Fruit fly (Drosophila melanogaster) whole organism, embryonic: Measurements from ENCODE around the gene CG14420.

Source experiments
- ATbp ChIP-seq: fragments of 200-800 bp; sonication (Bioruptor generic); optimal IDR thresholded peaks from 2 replicates; lab custom pipeline; 2017; ENCODE audit warnings: missing biosample characterization, mild to moderate bottlenecking, missing genetic modification characterization, missing genetic modification reagents
- CG10209 ChIP-seq: fragments of 200-800 bp; sonication (Bioruptor generic); optimal IDR thresholded peaks from 3 replicates; lab custom pipeline; 2017; ENCODE audit warnings: missing biosample characterization, mild to moderate bottlenecking, missing genetic modification characterization, missing genetic modification reagents
- CG12104 ChIP-seq: fragments of 200-800 bp; sonication (Bioruptor generic); optimal IDR thresholded peaks from 3 replicates; lab custom pipeline; 2016; ENCODE audit warnings: missing biosample characterization, missing genetic modification characterization
- CG12744 ChIP-seq: fragments of 200-800 bp; sonication (Bioruptor generic); optimal IDR thresholded peaks from 2 replicates; lab custom pipeline; 2016; ENCODE audit warnings: missing biosample characterization, missing genetic modification characterization
- CG13775 ChIP-seq: fragments of 200-800 bp; sonication (Bioruptor generic); optimal IDR thresholded peaks from 3 replicates; lab custom pipeline; 2017; ENCODE audit warnings: missing biosample characterization, mild to moderate bottlenecking, missing genetic modification characterization
- CG14710 ChIP-seq: fragments of 200-800 bp; sonication (Bioruptor generic); optimal IDR thresholded peaks from 3 replicates; lab custom pipeline; 2019; ENCODE audit warnings: missing biosample characterization, mild to moderate bottlenecking, missing genetic modification characterization, moderate library complexity
- CG1529 ChIP-seq: fragments of 200-800 bp; sonication (Bioruptor generic); optimal IDR thresholded peaks from 3 replicates; lab custom pipeline; 2018; ENCODE audit warnings: missing biosample characterization, missing genetic modification characterization
- CG18764 ChIP-seq: fragments of 200-800 bp; sonication (Bioruptor generic); optimal IDR thresholded peaks from 3 replicates; lab custom pipeline; 2016; ENCODE audit warnings: missing biosample characterization, missing genetic modification characterization
- CG2678 ChIP-seq: fragments of 200-800 bp; sonication (Bioruptor generic); optimal IDR thresholded peaks from 3 replicates; lab custom pipeline; 2019; ENCODE audit warnings: missing biosample characterization, mild to moderate bottlenecking, missing genetic modification characterization, moderate library complexity
- CG31388 ChIP-seq: fragments of 200-800 bp; sonication (Bioruptor generic); optimal IDR thresholded peaks from 2 replicates; lab custom pipeline; 2016; ENCODE audit warnings: missing biosample characterization, missing genetic modification characterization
- CG32767 ChIP-seq: fragments of 200-800 bp; sonication (Bioruptor generic); IDR thresholded peaks from 2 replicates; pipeline ENCODE4 v1.3.6; 2022; ENCODE audit warnings: missing biosample characterization, missing genetic modification characterization
- CG4707 ChIP-seq: fragments of 200-800 bp; sonication (Bioruptor generic); optimal IDR thresholded peaks from 2 replicates; lab custom pipeline; 2018; ENCODE audit warnings: missing biosample characterization, mild to moderate bottlenecking, missing genetic modification characterization, moderate library complexity
- CG4730 ChIP-seq: fragments of 200-800 bp; sonication (Bioruptor generic); IDR thresholded peaks from 2 replicates; pipeline ENCODE4 v1.3.6; 2022; ENCODE audit warnings: missing biosample characterization, missing genetic modification characterization
- CG5245 ChIP-seq: fragments of 200-800 bp; sonication (Bioruptor generic); optimal IDR thresholded peaks from 3 replicates; lab custom pipeline; 2016; ENCODE audit warnings: missing biosample characterization, missing genetic modification characterization
- CG5953 ChIP-seq: fragments of 200-800 bp; sonication (Bioruptor generic); IDR thresholded peaks from 2 replicates; pipeline ENCODE4 v1.3.6; 2022; ENCODE audit warnings: missing biosample characterization, missing genetic modification characterization
- CG7987 ChIP-seq: fragments of 200-800 bp; sonication (Bioruptor generic); optimal IDR thresholded peaks from 2 replicates; lab custom pipeline; 2018; ENCODE audit warnings: missing biosample characterization, mild to moderate bottlenecking, missing genetic modification characterization, moderate library complexity
- CG8089 ChIP-seq: fragments of 200-800 bp; sonication (Bioruptor generic); optimal IDR thresholded peaks from 3 replicates; lab custom pipeline; 2016; ENCODE audit warnings: missing biosample characterization, missing genetic modification characterization
- CG9609 ChIP-seq: fragments of 200-800 bp; sonication (Bioruptor generic); optimal IDR thresholded peaks from 3 replicates; lab custom pipeline; 2016; ENCODE audit warnings: missing biosample characterization, missing genetic modification characterization
- CG9727 ChIP-seq: fragments of 200-800 bp; sonication (Bioruptor generic); optimal IDR thresholded peaks from 3 replicates; lab custom pipeline; 2017; ENCODE audit warnings: missing biosample characterization, mild to moderate bottlenecking, missing genetic modification characterization
- CHES-1-like ChIP-seq: fragments of 200-800 bp; sonication (Bioruptor generic); optimal IDR thresholded peaks from 2 replicates; lab custom pipeline; 2016; ENCODE audit warnings: missing biosample characterization, missing genetic modification characterization
- Camta ChIP-seq: fragments of 200-800 bp; sonication (Bioruptor generic); optimal IDR thresholded peaks from 2 replicates; lab custom pipeline; 2016; ENCODE audit warnings: missing biosample characterization, missing genetic modification characterization
- E2f1 ChIP-seq: fragments of 200-800 bp; sonication (Bioruptor generic); IDR thresholded peaks from 2 replicates; pipeline ENCODE4 v1.3.6; 2022; ENCODE audit warnings: missing biosample characterization, missing genetic modification characterization
- E2f2 ChIP-seq: fragments of 200-800 bp; sonication (Bioruptor generic); IDR thresholded peaks from 2 replicates; pipeline ENCODE4 v1.3.6; 2022; ENCODE audit warnings: missing biosample characterization, missing genetic modification characterization
- Fer3 ChIP-seq: fragments of 200-800 bp; sonication (Bioruptor generic); optimal IDR thresholded peaks from 2 replicates; lab custom pipeline; 2018; ENCODE audit warnings: missing biosample characterization, mild to moderate bottlenecking, missing genetic modification characterization, moderate library complexity
- H2.0 ChIP-seq: fragments of 200-800 bp; sonication (Bioruptor generic); IDR thresholded peaks from 2 replicates; pipeline ENCODE4 v1.3.6; 2022; ENCODE audit warnings: missing biosample characterization, missing genetic modification characterization
- HLH54F ChIP-seq: fragments of 200-800 bp; sonication (Bioruptor generic); optimal IDR thresholded peaks from 3 replicates; lab custom pipeline; 2016; ENCODE audit warnings: missing biosample characterization, missing genetic modification characterization
- Hmr ChIP-seq: fragments of 200-800 bp; sonication (Bioruptor generic); optimal IDR thresholded peaks from 3 replicates; lab custom pipeline; 2017; ENCODE audit warnings: mild to moderate bottlenecking, missing biosample characterization, missing genetic modification reagents, missing genetic modification characterization
- Hr39 ChIP-seq: fragments of >200 bp; optimal IDR thresholded peaks from 2 replicates; lab custom pipeline; 2017
- Myb ChIP-seq: fragments of 200-800 bp; sonication (Bioruptor generic); optimal IDR thresholded peaks from 2 replicates; lab custom pipeline; 2016; ENCODE audit warnings: missing biosample characterization, missing genetic modification characterization
- NK7.1 ChIP-seq: fragments of 200-800 bp; sonication (Bioruptor generic); optimal IDR thresholded peaks from 3 replicates; lab custom pipeline; 2016; ENCODE audit warnings: missing biosample characterization, missing genetic modification characterization
- Neu2 ChIP-seq: fragments of 200-800 bp; sonication (Bioruptor generic); optimal IDR thresholded peaks from 3 replicates; lab custom pipeline; 2016; ENCODE audit warnings: missing biosample characterization, missing genetic modification characterization, borderline replicate concordance
- NfI ChIP-seq: fragments of 200-800 bp; sonication (Bioruptor generic); optimal IDR thresholded peaks from 3 replicates; lab custom pipeline; 2018; ENCODE audit warnings: missing biosample characterization, mild to moderate bottlenecking, missing genetic modification characterization, moderate library complexity
- Oli ChIP-seq: fragments of 200-800 bp; sonication (Bioruptor generic); optimal IDR thresholded peaks from 2 replicates; lab custom pipeline; 2018; ENCODE audit warnings: missing biosample characterization, mild to moderate bottlenecking, missing genetic modification characterization, moderate library complexity
- al ChIP-seq: fragments of 200-800 bp; sonication (Bioruptor generic); IDR thresholded peaks from 2 replicates; pipeline ENCODE4 v1.3.6; 2022; ENCODE audit warnings: missing biosample characterization, missing genetic modification characterization
- disco-r ChIP-seq: fragments of 200-800 bp; sonication (Bioruptor generic); optimal IDR thresholded peaks from 2 replicates; lab custom pipeline; 2016; ENCODE audit warnings: missing biosample characterization, missing genetic modification characterization
- fd102C ChIP-seq: fragments of 200-800 bp; sonication (Bioruptor generic); optimal IDR thresholded peaks from 2 replicates; lab custom pipeline; 2018; ENCODE audit warnings: missing biosample characterization, mild to moderate bottlenecking, missing genetic modification characterization, moderate library complexity
- fd64A ChIP-seq: fragments of 200-800 bp; sonication (Bioruptor generic); optimal IDR thresholded peaks from 3 replicates; lab custom pipeline; 2018; ENCODE audit warnings: missing biosample characterization, mild to moderate bottlenecking, missing genetic modification characterization
- gfzf ChIP-seq: fragments of 200-800 bp; sonication (Bioruptor generic); optimal IDR thresholded peaks from 2 replicates; lab custom pipeline; 2016; ENCODE audit warnings: missing biosample characterization, mild to moderate bottlenecking, missing genetic modification characterization, moderate library complexity
- h ChIP-seq: fragments of >200 bp; optimal IDR thresholded peaks from 2 replicates; lab custom pipeline; 2017
- hbn ChIP-seq: fragments of 200-800 bp; sonication (Bioruptor generic); IDR thresholded peaks from 2 replicates; pipeline ENCODE4 v1.3.6; 2022; ENCODE audit warnings: missing biosample characterization, missing genetic modification characterization; ENCODE audit not compliant: partially characterized antibody
- kni ChIP-seq: fragments of 200-800 bp; sonication (Bioruptor generic); optimal IDR thresholded peaks from 3 replicates; lab custom pipeline; 2017; ENCODE audit warnings: mild to moderate bottlenecking, missing biosample characterization, missing genetic modification reagents, missing genetic modification characterization
- lov ChIP-seq, 2 experiments: fragments of 200-800 bp in 1 of 2; fragments of >200 bp in 1 of 2; sonication (Bioruptor generic) in 1 of 2; IDR thresholded peaks in 1 of 2; optimal IDR thresholded peaks in 1 of 2; 2 replicates in 1 of 2; 3 replicates in 1 of 2; pipeline versions ENCODE4 v1.3.6 to Lab custom; 2017 to 2022; ENCODE audit warnings: missing biosample characterization in 1 of 2, missing genetic modification characterization in 1 of 2
- nerfin-1 ChIP-seq: fragments of 200-800 bp; sonication (Bioruptor generic); optimal IDR thresholded peaks from 3 replicates; lab custom pipeline; 2019; ENCODE audit warnings: missing biosample characterization, mild to moderate bottlenecking, missing genetic modification characterization, moderate library complexity
- oc ChIP-seq: fragments of 200-800 bp; sonication (Bioruptor generic); optimal IDR thresholded peaks from 2 replicates; lab custom pipeline; 2018; ENCODE audit warnings: missing biosample characterization, mild to moderate bottlenecking, missing genetic modification characterization, moderate library complexity
- pnt ChIP-seq: fragments of 200-800 bp; sonication (Bioruptor generic); optimal IDR thresholded peaks from 3 replicates; lab custom pipeline; 2016; ENCODE audit warnings: missing biosample characterization, missing genetic modification characterization
- scrt ChIP-seq: fragments of 200-800 bp; sonication (Bioruptor generic); optimal IDR thresholded peaks from 2 replicates; lab custom pipeline; 2018; ENCODE audit warnings: missing biosample characterization, mild to moderate bottlenecking, missing genetic modification characterization, moderate library complexity
- sens ChIP-seq: fragments of 200-800 bp; sonication (Bioruptor generic); peaks from one replicate; lab custom pipeline; 2016; ENCODE audit warnings: missing biosample characterization, missing genetic modification characterization
- sisA ChIP-seq: fragments of 200-800 bp; sonication (Bioruptor generic); IDR thresholded peaks from 2 replicates; pipeline ENCODE4 v1.3.6; 2022; ENCODE audit warnings: missing biosample characterization, missing genetic modification characterization
- so ChIP-seq: fragments of 200-800 bp; sonication (Bioruptor generic); IDR thresholded peaks from 3 replicates; pipeline ENCODE4 v1.3.6; 2022; ENCODE audit warnings: missing biosample characterization, missing genetic modification characterization
- sug ChIP-seq: fragments of 200-800 bp; optimal IDR thresholded peaks from 2 replicates; lab custom pipeline; 2019; ENCODE audit warnings: missing biosample characterization, mild to moderate bottlenecking, missing genetic modification characterization, moderate library complexity

CG14420 gene

dm6 chrX:2984902-2985772 lies 46.5 kb downstream of the CG14420 start (continued):
- TF ChIP-seq scrt (GFP tag; lab: Kevin White, UChicago) (no peak), pnt (GFP tag; lab: Kevin White, UChicago) (no peak), fd102C (GFP tag; lab: Kevin White, UChicago) (peak; percentile 98), CG8089 (GFP tag; lab: Kevin White, UChicago) (peak; percentile 1), CG32767 (GFP tag; lab: Robert Waterston, UW) (no peak), Myb (GFP tag; lab: Kevin White, UChicago) (no peak), CG12744 (GFP tag; lab: Kevin White, UChicago) (peak; percentile 37), h (lab: Kevin White, UChicago) (no peak), sug (tag; lab: Kevin White, UChicago) (no peak), CG7987 (GFP tag; lab: Kevin White, UChicago) (no peak), oc (tag; lab: Kevin White, UChicago) (no peak), CHES-1-like (GFP tag; lab: Kevin White, UChicago) (no peak), CG4730 (no peak), al (GFP tag; lab: Robert Waterston, UW) (no peak), NK7.1 (GFP tag; lab: Kevin White, UChicago) (no peak), Fer3 (tag; lab: Kevin White, UChicago) (no peak), CG1529 (GFP tag; lab: Kevin White, UChicago) (no peak), Hmr (GFP tag; lab: Kevin White, UChicago) (no peak), CG13775 (GFP tag; lab: Kevin White, UChicago) (peak; percentile 66), sens (GFP tag; lab: Kevin White, UChicago) (peak; percentile 96), so (GFP tag; lab: Robert Waterston, UW) (no peak), sisA (GFP tag; lab: Robert Waterston, UW) (no peak), CG12104 (GFP tag; lab: Kevin White, UChicago) (peak; percentile 41), HLH54F (no peak), lov (optimal IDR thresholded peaks at IDR 0.05; lab: Kevin White, UChicago) (no peak), lov (GFP tag; IDR thresholded peaks at IDR 0.05; lab: Robert Waterston, UW) (peak; percentile 13; the same call in 1 of the 3 replicates), CG4707 (GFP tag; lab: Kevin White, UChicago) (no peak), ATbp (GFP tag; lab: Kevin White, UChicago) (no peak), nerfin-1 (tag; lab: Kevin White, UChicago) (peak; percentile 12), E2f1 (no peak), CG18764 (GFP tag; lab: Kevin White, UChicago) (no peak), CG2678 (tag; lab: Kevin White, UChicago) (no peak), gfzf (GFP tag; lab: Kevin White, UChicago) (no peak), kni (GFP tag; lab: Kevin White, UChicago) (no peak), Camta (GFP tag; lab: Kevin White, UChicago) (peak; percentile 37), CG5953 (GFP tag; lab: Robert Waterston, UW) (no peak), NfI (no peak), CG14710 (tag; lab: Kevin White, UChicago) (peak; percentile 80), CG31388 (GFP tag; lab: Kevin White, UChicago) (no peak), Neu2 (GFP tag; lab: Kevin White, UChicago) (peak; percentile 77), H2.0 (GFP tag; lab: Robert Waterston, UW) (no peak), CG9727 (GFP tag; lab: Kevin White, UChicago) (peak; percentile 91), CG5245 (GFP tag; lab: Kevin White, UChicago) (peak; percentile 2), Oli (tag; lab: Kevin White, UChicago) (peak; percentile 18), Hr39 (lab: Kevin White, UChicago) (no peak), E2f2 (GFP tag; lab: Robert Waterston, UW) (no peak), hbn (GFP tag; lab: Robert Waterston, UW) (no peak), fd64A (GFP tag; lab: Kevin White, UChicago) (no peak), disco-r (GFP tag; lab: Kevin White, UChicago) (no peak), CG9609 (GFP tag; lab: Kevin White, UChicago) (no peak), CG10209 (GFP tag; lab: Kevin White, UChicago) (peak; percentile 60)
